Fruit fly (Drosophila melanogaster) whole organism, wandering third instar larva: ENCODE measurements around the gene tai.

ENCODE experiments used
- Abd-B ChIP-seq: fragments of >200 bp; optimal IDR thresholded peaks from 2 replicates; lab custom pipeline; 2017; ENCODE audit warnings: missing biosample characterization, missing genetic modification characterization
- CG32264 ChIP-seq: fragments of 200-800 bp; sonication (Bioruptor generic); optimal IDR thresholded peaks from 2 replicates; lab custom pipeline; 2016; ENCODE audit warnings: missing biosample characterization, missing genetic modification characterization
- CG9705 ChIP-seq: fragments of 200-800 bp; sonication (Bioruptor generic); optimal IDR thresholded peaks from 2 replicates; lab custom pipeline; 2018; ENCODE audit warnings: missing biosample characterization, mild to moderate bottlenecking, missing genetic modification characterization
- CrebA ChIP-seq: fragments of 200-800 bp; sonication (Bioruptor generic); optimal IDR thresholded peaks from 2 replicates; lab custom pipeline; 2016; ENCODE audit warnings: missing biosample characterization, mild to moderate bottlenecking, missing genetic modification characterization, borderline replicate concordance
- Dfd ChIP-seq: fragments of >200 bp; optimal IDR thresholded peaks from 2 replicates; lab custom pipeline; 2017; ENCODE audit warnings: missing biosample characterization, missing genetic modification characterization
- Dif ChIP-seq: fragments of 200-275, 200-300 bp; sonication (Bioruptor generic); optimal IDR thresholded peaks from 2 replicates; lab custom pipeline; 2018; ENCODE audit warnings: missing biosample characterization, missing genetic modification characterization; ENCODE audit not compliant: partially characterized antibody
- HLH106 ChIP-seq: fragments of 200-800 bp; optimal IDR thresholded peaks from 3 replicates; lab custom pipeline; 2019; ENCODE audit warnings: missing biosample characterization, mild to moderate bottlenecking, missing genetic modification characterization, moderate library complexity
- Hnf4 ChIP-seq: fragments of 200-800 bp; sonication (Bioruptor generic); optimal IDR thresholded peaks from 2 replicates; lab custom pipeline; 2016; ENCODE audit warnings: missing biosample characterization, mild to moderate bottlenecking, missing genetic modification characterization
- Hr78 ChIP-seq: fragments of >200 bp; optimal IDR thresholded peaks from 2 replicates; lab custom pipeline; 2017; ENCODE audit warnings: missing biosample characterization, missing genetic modification characterization
- Hr83 ChIP-seq: fragments of 200-300 bp; sonication (Bioruptor generic); optimal IDR thresholded peaks from 2 replicates; lab custom pipeline; 2016; ENCODE audit warnings: missing biosample characterization, mild to moderate bottlenecking, missing genetic modification characterization, moderate library complexity; ENCODE audit not compliant: poor library complexity, severe bottlenecking
- Jra ChIP-seq: sonication (Bioruptor generic); optimal IDR thresholded peaks from 2 replicates; lab custom pipeline; 2016; ENCODE audit warnings: missing biosample characterization, missing genetic modification characterization
- Mio ChIP-seq: sonication (Bioruptor generic); optimal IDR thresholded peaks from 2 replicates; lab custom pipeline; 2016; ENCODE audit warnings: missing biosample characterization, missing genetic modification characterization
- Myc ChIP-seq: fragments of >200 bp; optimal IDR thresholded peaks from 2 replicates; lab custom pipeline; 2017
- N ChIP-seq: fragments of >200 bp; optimal IDR thresholded peaks from 2 replicates; lab custom pipeline; 2018; ENCODE audit warnings: missing biosample characterization, missing external identifiers, missing genetic modification characterization
- Rel ChIP-seq, 2 experiments: fragments of 200-800 bp; sonication (Bioruptor generic) in 1 of 2; optimal IDR thresholded peaks; 2 replicates in 1 of 2; 3 replicates in 1 of 2; lab custom pipeline; 2016 to 2019; ENCODE audit warnings: mild to moderate bottlenecking in 2 of 2, missing biosample characterization in 2 of 2, missing genetic modification characterization in 2 of 2, moderate library complexity in 1 of 2
- Sp1 ChIP-seq: fragments of 200-800 bp; sonication (Bioruptor generic); optimal IDR thresholded peaks from 3 replicates; lab custom pipeline; 2019; ENCODE audit warnings: missing biosample characterization, mild to moderate bottlenecking, missing genetic modification characterization, moderate library complexity
- br ChIP-seq: fragments of 200-800 bp; sonication (Bioruptor generic); optimal IDR thresholded peaks from 2 replicates; lab custom pipeline; 2016; ENCODE audit warnings: missing biosample characterization, missing genetic modification characterization
- brk ChIP-seq: fragments of 200-800 bp; sonication (Bioruptor generic); optimal IDR thresholded peaks from 2 replicates; lab custom pipeline; 2016; ENCODE audit warnings: missing biosample characterization, mild to moderate bottlenecking, missing genetic modification characterization
- dl ChIP-seq, 2 experiments: fragments of 175-275, 200-275 bp in 1 of 2; fragments of 200-275 bp in 1 of 2; sonication (Bioruptor generic); optimal IDR thresholded peaks; lab custom pipeline; 2018; ENCODE audit warnings: mild to moderate bottlenecking in 2 of 2, missing biosample characterization in 2 of 2, missing genetic modification characterization in 2 of 2, moderate library complexity in 2 of 2; ENCODE audit not compliant: partially characterized antibody in 2 of 2, insufficient read depth in 1 of 2
- dmrt93B ChIP-seq: fragments of 200-800 bp; sonication (Bioruptor generic); optimal IDR thresholded peaks from 2 replicates; lab custom pipeline; 2018; ENCODE audit warnings: missing biosample characterization, mild to moderate bottlenecking, missing genetic modification characterization
- dsf ChIP-seq: sonication (Bioruptor generic); optimal IDR thresholded peaks from 2 replicates; lab custom pipeline; 2016; ENCODE audit warnings: missing biosample characterization, missing genetic modification characterization, borderline replicate concordance
- ey ChIP-seq: fragments of 200-800 bp; sonication (Bioruptor generic); optimal IDR thresholded peaks from 2 replicates; lab custom pipeline; 2016; ENCODE audit warnings: missing biosample characterization, missing genetic modification characterization
- foxo ChIP-seq, 2 experiments: fragments of 200-800 bp; sonication (Bioruptor generic); optimal IDR thresholded peaks; 2 replicates in 1 of 2; 3 replicates in 1 of 2; lab custom pipeline; 2016 to 2017; ENCODE audit warnings: missing biosample characterization in 2 of 2, missing genetic modification characterization in 2 of 2
- fru ChIP-seq: fragments of 200-800 bp; sonication (Bioruptor generic); optimal IDR thresholded peaks from 3 replicates; lab custom pipeline; 2016; ENCODE audit warnings: missing biosample characterization, mild to moderate bottlenecking, missing genetic modification characterization
- h ChIP-seq: fragments of 200-800 bp; sonication (Bioruptor generic); optimal IDR thresholded peaks from 3 replicates; lab custom pipeline; 2016; ENCODE audit warnings: missing biosample characterization, mild to moderate bottlenecking, missing genetic modification characterization
- jim ChIP-seq: fragments of 175-275, 200-325 bp; sonication (Bioruptor generic); optimal IDR thresholded peaks from 2 replicates; lab custom pipeline; 2016; ENCODE audit warnings: missing biosample characterization, mild to moderate bottlenecking, missing genetic modification characterization
- lola ChIP-seq: fragments of >200 bp; optimal IDR thresholded peaks from 2 replicates; lab custom pipeline; 2017; ENCODE audit warnings: missing biosample characterization, missing genetic modification characterization
- pan ChIP-seq: fragments of >200 bp; optimal IDR thresholded peaks from 2 replicates; lab custom pipeline; 2017
- psq ChIP-seq: fragments of 200-800 bp; sonication (Bioruptor generic); optimal IDR thresholded peaks from 3 replicates; lab custom pipeline; 2017; ENCODE audit warnings: missing biosample characterization, mild to moderate bottlenecking, missing genetic modification characterization, moderate library complexity
- rgr ChIP-seq: fragments of 200-800 bp; sonication (Bioruptor generic); optimal IDR thresholded peaks from 3 replicates; lab custom pipeline; 2016; ENCODE audit warnings: missing biosample characterization, mild to moderate bottlenecking, missing genetic modification characterization
- sage ChIP-seq: fragments of 200-800 bp; sonication (Bioruptor generic); optimal IDR thresholded peaks from 2 replicates; lab custom pipeline; 2016; ENCODE audit warnings: missing biosample characterization, mild to moderate bottlenecking, missing genetic modification characterization
- sv ChIP-seq: fragments of 200-800 bp; sonication (Bioruptor generic); optimal IDR thresholded peaks from 3 replicates; lab custom pipeline; 2016; ENCODE audit warnings: missing biosample characterization, missing genetic modification characterization
- tai ChIP-seq: sonication (Bioruptor generic); optimal IDR thresholded peaks from 2 replicates; lab custom pipeline; 2016; ENCODE audit warnings: missing biosample characterization, missing genetic modification characterization
- usp ChIP-seq: fragments of >200 bp; optimal IDR thresholded peaks from 2 replicates; lab custom pipeline; 2017; ENCODE audit warnings: missing biosample characterization, missing genetic modification characterization
- woc ChIP-seq: sonication (Bioruptor generic); optimal IDR thresholded peaks from 2 replicates; lab custom pipeline; 2016; ENCODE audit warnings: missing biosample characterization, mild to moderate bottlenecking, missing genetic modification characterization

The tai gene

DNA sequence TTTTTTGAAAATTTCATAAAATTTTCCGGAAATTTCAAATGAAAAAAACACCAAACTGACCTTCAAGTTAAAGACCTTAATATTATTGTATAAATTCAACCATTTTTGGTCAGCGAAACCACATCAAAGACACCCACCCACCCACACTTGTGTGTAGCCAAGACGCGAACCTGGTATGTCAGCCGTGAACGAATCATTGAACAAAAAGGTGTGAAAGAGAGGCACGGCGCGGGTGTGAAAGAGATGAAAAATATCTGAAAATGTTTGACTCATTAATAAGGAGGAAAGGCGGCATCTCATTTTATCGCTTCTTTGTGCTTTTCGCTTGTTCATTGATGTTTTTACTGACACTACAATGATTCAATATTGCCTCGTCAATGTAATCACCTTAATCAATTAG is 8.2 kb upstream of the tai start:
- TF ChIP-seq HLH106 (tag; lab: Kevin White, UChicago) (no peak), foxo (GFP tag; optimal IDR thresholded peaks at IDR 0.05; lab: Kevin White, UChicago) (no peak), ey (GFP tag; lab: Kevin White, UChicago) (no peak), lola (no peak), sv (no peak), dmrt93B (GFP tag; lab: Kevin White, UChicago) (no peak), woc (no peak), Jra (GFP tag; lab: Kevin White, UChicago) (no peak), tai (no peak), brk (GFP tag; lab: Kevin White, UChicago) (no peak), rgr (GFP tag; lab: Kevin White, UChicago) (no peak), Sp1 (GFP tag; lab: Kevin White, UChicago) (no peak), N (GFP tag; lab: Kevin White, UChicago) (no peak), CG32264 (GFP tag; lab: Kevin White, UChicago) (no peak), dl (GFP tag; optimal IDR thresholded peaks at IDR 0.05; lab: Kevin White, UChicago; ENCODE audit: insufficient read depth in 1 of 2, partially characterized antibody in 2 of 2) (no peak), psq (GFP tag; lab: Kevin White, UChicago) (no peak), Dif (GFP tag; lab: Kevin White, UChicago) (no peak), br (no peak), CG9705 (GFP tag; lab: Kevin White, UChicago) (no peak), sage (GFP tag; lab: Kevin White, UChicago) (no peak)
- TF ChIP-seq, all 38 proteins: peak for 0

dm6 chr2L:9160090-9160489 is 6.5 kb upstream of the tai start:
- no peak for TF ChIP-seq foxo (GFP tag; optimal IDR thresholded peaks at IDR 0.05; lab: Kevin White, UChicago)
- TF ChIP-seq jim = no peak
- TF ChIP-seq Dfd (GFP tag; lab: Kevin White, UChicago) = no peak
- no peak for TF ChIP-seq Hr78 (GFP tag; lab: Kevin White, UChicago)
- TF ChIP-seq fru (GFP tag; lab: Kevin White, UChicago) = no peak
- TF ChIP-seq Hnf4 (GFP tag; lab: Kevin White, UChicago) = no peak
- TF ChIP-seq Dif (GFP tag; lab: Kevin White, UChicago) = no peak
- TF ChIP-seq dsf = no peak
- TF ChIP-seq sage (GFP tag; lab: Kevin White, UChicago) = no peak
- no peak for TF ChIP-seq tai
- no peak for TF ChIP-seq Myc
- TF ChIP-seq usp (GFP tag; lab: Kevin White, UChicago) = no peak
- no peak for TF ChIP-seq h (GFP tag; lab: Kevin White, UChicago)
- TF ChIP-seq CG32264 (GFP tag; lab: Kevin White, UChicago) = no peak
- no peak for TF ChIP-seq rgr (GFP tag; lab: Kevin White, UChicago)
- TF ChIP-seq HLH106 (tag; lab: Kevin White, UChicago) = no peak
- no peak for TF ChIP-seq Sp1 (GFP tag; lab: Kevin White, UChicago)
- TF ChIP-seq CrebA (GFP tag; lab: Kevin White, UChicago) = no peak
- TF ChIP-seq Mio (GFP tag; lab: Kevin White, UChicago) = no peak
- no peak for TF ChIP-seq dl (GFP tag; optimal IDR thresholded peaks at IDR 0.05; lab: Kevin White, UChicago; ENCODE audit: insufficient read depth in 1 of 2, partially characterized antibody in 2 of 2)

- no peak for TF ChIP-seq ey (GFP tag; lab: Kevin White, UChicago)
- TF ChIP-seq Sp1 (GFP tag; lab: Kevin White, UChicago) = no peak
- TF ChIP-seq CG32264 (GFP tag; lab: Kevin White, UChicago) = no peak
- no peak for TF ChIP-seq foxo (GFP tag; optimal IDR thresholded peaks at IDR 0.05; lab: Kevin White, UChicago)
- no peak for TF ChIP-seq Hr83 (GFP tag; lab: Kevin White, UChicago)
- no peak for TF ChIP-seq brk (GFP tag; lab: Kevin White, UChicago)
- no peak for TF ChIP-seq Rel (GFP tag; optimal IDR thresholded peaks at IDR 0.05; lab: Kevin White, UChicago)
- no peak for TF ChIP-seq Rel (tag; optimal IDR thresholded peaks at IDR 0.05; lab: Kevin White, UChicago)
- TF ChIP-seq dmrt93B (GFP tag; lab: Kevin White, UChicago) = no peak
- TF ChIP-seq Abd-B (GFP tag; lab: Kevin White, UChicago) = no peak
- TF ChIP-seq woc = no peak
- TF ChIP-seq pan (lab: Kevin White, UChicago) = no peak
- TF ChIP-seq h (GFP tag; lab: Kevin White, UChicago) = no peak
- no peak for TF ChIP-seq sage (GFP tag; lab: Kevin White, UChicago)
- no peak for TF ChIP-seq psq (GFP tag; lab: Kevin White, UChicago)
- no peak for TF ChIP-seq Myc
- TF ChIP-seq, all 38 proteins: peak for 0
These were observed 2.6 kb upstream of the tai start, which contains the start of gene CG13108 for dm6 chr2L:9163935-9164334. TSS of gene CG13108 (plus strand) at chr2L:9164235.
